Worm (Caenorhabditis elegans) whole organism, L2 larva: ENCODE results near the gene F10C1.1.
A peak's percentile ranks its signal among the peaks of the same experiment; 100 is the strongest.

Experiments used
- C34F6.9 ChIP-seq: fragments of 150-350 bp; optimal IDR thresholded peaks from 2 replicates; lab custom pipeline; 2014; ENCODE audit warnings: missing biosample characterization, missing genetic modification characterization
- F13H6.1 ChIP-seq: sonication (generic microtip); optimal IDR thresholded peaks from 2 replicates; lab custom pipeline; 2016; ENCODE audit warnings: missing genetic modification characterization, missing compliant biosample characterization
- R02D3.7 ChIP-seq: fragments of 150-350 bp; optimal IDR thresholded peaks from 2 replicates; lab custom pipeline; 2014; ENCODE audit warnings: missing biosample characterization, missing genetic modification characterization
- Y55F3AM.14 ChIP-seq: fragments of 200-800 bp; sonication (Bioruptor generic); optimal IDR thresholded peaks from 2 replicates; lab custom pipeline; 2018; ENCODE audit warnings: mild to moderate bottlenecking, missing genetic modification characterization, missing compliant biosample characterization
- alr-1 ChIP-seq: fragments of 150-350 bp; optimal IDR thresholded peaks from 2 replicates; lab custom pipeline; 2014; ENCODE audit warnings: missing biosample characterization, missing genetic modification characterization
- aly-2 ChIP-seq: fragments of 150-350 bp; optimal IDR thresholded peaks from 2 replicates; lab custom pipeline; 2014; ENCODE audit warnings: missing biosample characterization, missing genetic modification characterization
- ama-1 ChIP-seq: fragments of 150-350 bp; optimal IDR thresholded peaks from 2 replicates; lab custom pipeline; 2018; ENCODE audit warnings: inconsistent platforms
- blmp-1 ChIP-seq: sonication (generic microtip); optimal IDR thresholded peaks from 2 replicates; lab custom pipeline; 2017; ENCODE audit warnings: missing genetic modification characterization, mild to moderate bottlenecking, missing compliant biosample characterization, antibody characterized with exemption, moderate library complexity; ENCODE audit not compliant: insufficient read depth
- ceh-16 ChIP-seq: fragments of 150-350 bp; optimal IDR thresholded peaks from 2 replicates; lab custom pipeline; 2014; ENCODE audit warnings: missing biosample characterization, missing genetic modification characterization
- crh-2 ChIP-seq: sonication (generic microtip); optimal IDR thresholded peaks from 2 replicates; lab custom pipeline; 2017; ENCODE audit warnings: missing biosample characterization, missing genetic modification characterization
- dmd-4 ChIP-seq: sonication (generic microtip); optimal IDR thresholded peaks from 2 replicates; lab custom pipeline; 2017; ENCODE audit warnings: missing biosample characterization, missing genetic modification characterization
- egl-27 ChIP-seq: sonication (generic microtip); optimal IDR thresholded peaks from 3 replicates; lab custom pipeline; 2017; ENCODE audit warnings: missing biosample characterization, missing genetic modification reagents, missing genetic modification characterization
- elt-1 ChIP-seq: fragments of 150-350 bp; optimal IDR thresholded peaks from 2 replicates; lab custom pipeline; 2014; ENCODE audit warnings: missing biosample characterization, missing genetic modification characterization
- gmeb-1 ChIP-seq: fragments of 150-350 bp; optimal IDR thresholded peaks from 2 replicates; lab custom pipeline; 2014; ENCODE audit warnings: missing biosample characterization, missing genetic modification characterization
- lin-11 ChIP-seq: fragments of 150-350 bp; sonication (generic microtip); optimal IDR thresholded peaks from 2 replicates; lab custom pipeline; 2014; ENCODE audit warnings: missing biosample characterization, missing genetic modification characterization, inconsistent platforms, mixed read lengths
- lin-39 ChIP-seq: fragments of 150-350 bp; optimal IDR thresholded peaks from 2 replicates; lab custom pipeline; 2014; ENCODE audit warnings: missing biosample characterization, missing genetic modification reagents, missing genetic modification characterization
- lsy-2 ChIP-seq, 2 experiments: fragments of 150-350 bp in 1 of 2; sonication (generic microtip) in 1 of 2; optimal IDR thresholded peaks; 2 replicates each; lab custom pipeline; 2014 to 2017; ENCODE audit warnings: missing biosample characterization in 2 of 2, missing genetic modification characterization in 2 of 2
- mbf-1 ChIP-seq: sonication (generic microtip); optimal IDR thresholded peaks from 2 replicates; lab custom pipeline; 2017; ENCODE audit warnings: missing biosample characterization, missing genetic modification characterization
- nhr-10 ChIP-seq: sonication (generic microtip); optimal IDR thresholded peaks from 2 replicates; lab custom pipeline; 2017; ENCODE audit warnings: missing biosample characterization, missing genetic modification characterization
- nhr-11 ChIP-seq: fragments of 150-350 bp; optimal IDR thresholded peaks from 2 replicates; lab custom pipeline; 2014; ENCODE audit warnings: missing biosample characterization, missing genetic modification characterization
- nhr-12 ChIP-seq: fragments of 150-350 bp; optimal IDR thresholded peaks from 2 replicates; lab custom pipeline; 2014; ENCODE audit warnings: missing biosample characterization, missing genetic modification characterization
- nhr-129 ChIP-seq: fragments of 150-350 bp; optimal IDR thresholded peaks from 2 replicates; lab custom pipeline; 2014; ENCODE audit warnings: missing biosample characterization, missing genetic modification characterization
- nhr-21 ChIP-seq: fragments of 150-350 bp; optimal IDR thresholded peaks from 2 replicates; lab custom pipeline; 2014; ENCODE audit warnings: missing biosample characterization, missing genetic modification characterization
- nhr-23 ChIP-seq: fragments of 150-350 bp; optimal IDR thresholded peaks from 2 replicates; lab custom pipeline; 2014; ENCODE audit warnings: missing biosample characterization, missing genetic modification reagents, missing genetic modification characterization
- nhr-237 ChIP-seq: fragments of 150-350 bp; optimal IDR thresholded peaks from 2 replicates; lab custom pipeline; 2014; ENCODE audit warnings: missing biosample characterization, missing genetic modification characterization
- nhr-25 ChIP-seq: fragments of 150-350 bp; sonication (generic microtip); optimal IDR thresholded peaks from 3 replicates; lab custom pipeline; 2014; ENCODE audit warnings: missing biosample characterization, missing genetic modification characterization
- peb-1 ChIP-seq: fragments of 150-350 bp; optimal IDR thresholded peaks from 2 replicates; lab custom pipeline; 2014; ENCODE audit warnings: missing biosample characterization, missing genetic modification characterization
- sma-3 ChIP-seq: sonication (generic microtip); optimal IDR thresholded peaks from 2 replicates; lab custom pipeline; 2016; ENCODE audit warnings: missing genetic modification reagents, missing genetic modification characterization, missing compliant biosample characterization
- sma-9 ChIP-seq, 2 experiments: fragments of 150-350 bp in 1 of 2; sonication (generic microtip) in 1 of 2; optimal IDR thresholded peaks; 2 replicates each; lab custom pipeline; 2014 to 2016; ENCODE audit warnings: missing genetic modification characterization in 2 of 2, mild to moderate bottlenecking in 1 of 2, missing biosample characterization in 1 of 2, missing compliant biosample characterization in 1 of 2, missing genetic modification reagents in 1 of 2, moderate library complexity in 1 of 2
- snpc-4 ChIP-seq: fragments of 150-350 bp; optimal IDR thresholded peaks from 2 replicates; lab custom pipeline; 2014; ENCODE audit warnings: missing biosample characterization, missing genetic modification characterization
- unc-55 ChIP-seq: fragments of 150-350 bp; sonication (generic microtip); optimal IDR thresholded peaks from 3 replicates; lab custom pipeline; 2014; ENCODE audit warnings: missing biosample characterization, missing genetic modification reagents, missing genetic modification characterization
- zag-1 ChIP-seq: fragments of 150-350 bp; optimal IDR thresholded peaks from 2 replicates; lab custom pipeline; 2014; ENCODE audit warnings: missing biosample characterization, missing genetic modification characterization
- ztf-1 ChIP-seq: fragments of 200-800 bp; sonication (Bioruptor generic); conservative IDR thresholded peaks from 2 replicates; pipeline ENCODE4 v1.3.6; 2022; ENCODE audit warnings: missing genetic modification characterization, missing compliant biosample characterization
- ztf-4 ChIP-seq: fragments of 150-350 bp; optimal IDR thresholded peaks from 2 replicates; lab custom pipeline; 2014; ENCODE audit warnings: missing biosample characterization, missing genetic modification characterization

Gene F10C1.1

ce11 chrII:5727707-5728106 is 46.3 kb upstream of the F10C1.1 start, which contains the start of gene rab-3:
Gene rab-3, minus strand, starts transcription at chrII:5727853.
- TF ChIP-seq ama-1 (lab: Kevin White, UChicago) (no peak), C34F6.9 (tag; lab: Kevin White, UChicago) (peak; percentile 10)

ce11 chrII:5730343-5731083 is 43.5 kb upstream of the F10C1.1 start, which contains the start of the genes C18A3.7 and C18A3.11:
Gene C18A3.7, minus strand, starts transcription at chrII:5730443.
Gene C18A3.11, plus strand, starts transcription at chrII:5731033.
- TF ChIP-seq nhr-10 (tag; lab: Kevin White, UChicago) (no peak), zag-1 (tag; lab: Kevin White, UChicago) (no peak), ama-1 (lab: Kevin White, UChicago) (no peak), nhr-11 (no peak), nhr-237 (tag; lab: Kevin White, UChicago) (no peak), sma-9 (GFP tag; optimal IDR thresholded peaks at IDR 0.05; lab: Kevin White, UChicago) (no peak), sma-9 (tag; optimal IDR thresholded peaks at IDR 0.05; lab: Kevin White, UChicago) (no peak), sma-3 (GFP tag; lab: Kevin White, UChicago) (no peak), ceh-16 (tag; lab: Kevin White, UChicago) (no peak), crh-2 (no peak), aly-2 (tag; lab: Kevin White, UChicago) (no peak), nhr-25 (tag; lab: Kevin White, UChicago) (no peak), lsy-2 (tag; optimal IDR thresholded peaks at IDR 0.05; lab: Kevin White, UChicago) (no peak), egl-27 (no peak), blmp-1 (tag; lab: Kevin White, UChicago) (no peak), gmeb-1 (no peak), mbf-1 (tag; lab: Kevin White, UChicago) (no peak)

ce11 chrII:5734883-5735282 is 39.1 kb upstream of the F10C1.1 start:
- no peak for TF ChIP-seq nhr-129 (tag; lab: Kevin White, UChicago)
- TF ChIP-seq peb-1 (tag; lab: Kevin White, UChicago): no peak
- no peak for TF ChIP-seq zag-1 (tag; lab: Kevin White, UChicago)
- TF ChIP-seq dmd-4 (tag; lab: Kevin White, UChicago): no peak
- TF ChIP-seq crh-2: no peak
- TF ChIP-seq elt-1 (tag; lab: Kevin White, UChicago): no peak
- no peak for TF ChIP-seq lin-39 (tag; lab: Kevin White, UChicago)
- TF ChIP-seq Y55F3AM.14: no peak
- no peak for TF ChIP-seq nhr-25 (tag; lab: Kevin White, UChicago)
- TF ChIP-seq nhr-21 (tag; lab: Kevin White, UChicago): no peak
- no peak for TF ChIP-seq snpc-4 (tag; lab: Kevin White, UChicago)
- no peak for TF ChIP-seq ztf-4 (tag; lab: Kevin White, UChicago)
- no peak for TF ChIP-seq unc-55 (GFP tag; lab: Kevin White, UChicago)
- no peak for TF ChIP-seq ztf-1 (GFP tag; lab: Robert Waterston, UW)
- TF ChIP-seq egl-27: no peak
- no peak for TF ChIP-seq nhr-237 (tag; lab: Kevin White, UChicago)
- TF ChIP-seq, all 48 proteins: peak for 0

- peak; percentile 20 for TF ChIP-seq elt-1 (tag; lab: Kevin White, UChicago)
- peak; percentile 94 for TF ChIP-seq ceh-16 (tag; lab: Kevin White, UChicago)
- no peak for TF ChIP-seq lin-11 (tag; lab: Kevin White, UChicago)
- no peak for TF ChIP-seq snpc-4 (tag; lab: Kevin White, UChicago)
These were observed 38.3 kb upstream of the F10C1.1 start for ce11 chrII:5735744-5736143.

- TF ChIP-seq crh-2 (no peak), aly-2 (tag; lab: Kevin White, UChicago) (no peak)
These were observed 37.4 kb upstream of the F10C1.1 start for ce11 chrII:5736599-5736998.

- no peak for TF ChIP-seq sma-3 (GFP tag; lab: Kevin White, UChicago)
- TF ChIP-seq alr-1 (tag; lab: Kevin White, UChicago): no peak
- TF ChIP-seq nhr-10 (tag; lab: Kevin White, UChicago): no peak
- TF ChIP-seq R02D3.7 (tag; lab: Kevin White, UChicago): no peak
- TF ChIP-seq nhr-23 (tag; lab: Kevin White, UChicago): no peak
- TF ChIP-seq F13H6.1 (tag; lab: Kevin White, UChicago): no peak
- TF ChIP-seq nhr-129 (tag; lab: Kevin White, UChicago): no peak
- TF ChIP-seq C34F6.9 (tag; lab: Kevin White, UChicago): no peak
- TF ChIP-seq lsy-2 (tag; optimal IDR thresholded peaks at IDR 0.05; lab: Kevin White, UChicago): no peak
- TF ChIP-seq nhr-12 (tag; lab: Kevin White, UChicago): no peak
- TF ChIP-seq dmd-4 (tag; lab: Kevin White, UChicago): no peak
These were observed 35.2 kb upstream of the F10C1.1 start, which contains the start of gene hlh-14 for ce11 chrII:5738795-5739194. Gene hlh-14, minus strand, starts transcription at chrII:5738895.
